Fruit fly (Drosophila melanogaster) whole organism, embryonic: ENCODE data around the gene CG13272.
A peak's percentile ranks its signal among the peaks of the same experiment; 100 is the strongest.

Source experiments
- Asciz ChIP-seq: fragments of 200-800 bp; sonication (Bioruptor generic); optimal IDR thresholded peaks from 2 replicates; lab custom pipeline; 2017; ENCODE audit warnings: missing biosample characterization, mild to moderate bottlenecking, missing genetic modification characterization, missing genetic modification reagents
- B-H1 ChIP-seq: fragments of 200-800 bp; sonication (Bioruptor generic); IDR thresholded peaks from 3 replicates; pipeline ENCODE4 v1.3.6; 2022; ENCODE audit warnings: missing biosample characterization, missing genetic modification characterization
- CG11723 ChIP-seq: fragments of 200-800 bp; sonication (Bioruptor generic); optimal IDR thresholded peaks from 2 replicates; lab custom pipeline; 2017; ENCODE audit warnings: missing biosample characterization, mild to moderate bottlenecking, missing genetic modification characterization
- CG12236 ChIP-seq: fragments of 200-800 bp; sonication (Bioruptor generic); optimal IDR thresholded peaks from 2 replicates; lab custom pipeline; 2016; ENCODE audit warnings: missing biosample characterization, missing genetic modification characterization
- CG1233 ChIP-seq: fragments of 200-800 bp; sonication (Bioruptor generic); optimal IDR thresholded peaks from 4 replicates; lab custom pipeline; 2018; ENCODE audit warnings: missing biosample characterization, mild to moderate bottlenecking, missing genetic modification characterization
- CG13775 ChIP-seq: fragments of 200-800 bp; sonication (Bioruptor generic); optimal IDR thresholded peaks from 3 replicates; lab custom pipeline; 2017; ENCODE audit warnings: missing biosample characterization, mild to moderate bottlenecking, missing genetic modification characterization
- CG15269 ChIP-seq: fragments of 200-800 bp; sonication (Bioruptor generic); optimal IDR thresholded peaks from 2 replicates; lab custom pipeline; 2018; ENCODE audit warnings: missing biosample characterization, mild to moderate bottlenecking, missing genetic modification characterization, moderate library complexity
- CG15514 ChIP-seq: fragments of 200-800 bp; sonication (Bioruptor generic); optimal IDR thresholded peaks from 3 replicates; lab custom pipeline; 2017; ENCODE audit warnings: missing biosample characterization, missing genetic modification characterization, mild to moderate bottlenecking, moderate library complexity, missing genetic modification reagents
- CG16813 ChIP-seq: fragments of 200-800 bp; sonication (Bioruptor generic); IDR thresholded peaks from 3 replicates; pipeline ENCODE4 v1.3.6; 2022; ENCODE audit warnings: missing biosample characterization, missing genetic modification characterization; ENCODE audit not compliant: partially characterized antibody
- CG2199 ChIP-seq: fragments of 200-800 bp; sonication (Bioruptor generic); IDR thresholded peaks from 3 replicates; pipeline ENCODE4 v1.3.6; 2022; ENCODE audit warnings: missing biosample characterization, missing genetic modification characterization
- CG2202 ChIP-seq: fragments of 200-800 bp; sonication (Bioruptor generic); optimal IDR thresholded peaks from 2 replicates; lab custom pipeline; 2018; ENCODE audit warnings: missing biosample characterization, mild to moderate bottlenecking, missing genetic modification characterization
- CG30403 ChIP-seq: fragments of 200-800 bp; sonication (Bioruptor generic); optimal IDR thresholded peaks from 3 replicates; lab custom pipeline; 2016; ENCODE audit warnings: missing biosample characterization, missing genetic modification characterization
- CG31441 ChIP-seq: fragments of 200-800 bp; sonication (Bioruptor generic); IDR thresholded peaks from 2 replicates; pipeline ENCODE4 v1.3.6; 2022; ENCODE audit warnings: missing biosample characterization, missing genetic modification characterization
- CG3163 ChIP-seq: fragments of 200-800 bp; sonication (Bioruptor generic); optimal IDR thresholded peaks from 3 replicates; lab custom pipeline; 2016; ENCODE audit warnings: missing biosample characterization, missing genetic modification characterization
- CG42726 ChIP-seq: fragments of 200-800 bp; sonication (Bioruptor generic); IDR thresholded peaks from 2 replicates; pipeline ENCODE4 v1.3.6; 2022; ENCODE audit warnings: missing biosample characterization, missing genetic modification characterization; ENCODE audit not compliant: partially characterized antibody
- CG4360 ChIP-seq: fragments of 200-800 bp; sonication (Bioruptor generic); IDR thresholded peaks from 2 replicates; pipeline ENCODE4 v1.3.6; 2022; ENCODE audit warnings: missing biosample characterization, missing genetic modification characterization
- CG4707 ChIP-seq: fragments of 200-800 bp; sonication (Bioruptor generic); optimal IDR thresholded peaks from 2 replicates; lab custom pipeline; 2018; ENCODE audit warnings: missing biosample characterization, mild to moderate bottlenecking, missing genetic modification characterization, moderate library complexity
- CG4854 ChIP-seq: fragments of 200-800 bp; sonication (Bioruptor generic); optimal IDR thresholded peaks from 2 replicates; lab custom pipeline; 2016; ENCODE audit warnings: missing biosample characterization, missing genetic modification characterization, inconsistent platforms
- CG8089 ChIP-seq: fragments of 200-800 bp; sonication (Bioruptor generic); optimal IDR thresholded peaks from 3 replicates; lab custom pipeline; 2016; ENCODE audit warnings: missing biosample characterization, missing genetic modification characterization
- CG8281 ChIP-seq: fragments of 200-800 bp; sonication (Bioruptor generic); optimal IDR thresholded peaks from 2 replicates; lab custom pipeline; 2018; ENCODE audit warnings: missing biosample characterization, mild to moderate bottlenecking, missing genetic modification characterization, moderate library complexity
- CG8359 ChIP-seq: fragments of 200-800 bp; sonication (Bioruptor generic); optimal IDR thresholded peaks from 2 replicates; lab custom pipeline; 2017; ENCODE audit warnings: missing biosample characterization, mild to moderate bottlenecking, missing genetic modification characterization, borderline replicate concordance
- CoRest ChIP-seq: fragments of 200-800 bp; sonication (Bioruptor generic); optimal IDR thresholded peaks from 3 replicates; lab custom pipeline; 2018; ENCODE audit warnings: missing biosample characterization, mild to moderate bottlenecking, missing genetic modification characterization, moderate library complexity
- CrebB ChIP-seq: fragments of 200-800 bp; sonication (Bioruptor generic); optimal IDR thresholded peaks from 3 replicates; lab custom pipeline; 2018; ENCODE audit warnings: missing biosample characterization, mild to moderate bottlenecking, missing genetic modification characterization
- Drgx ChIP-seq: fragments of 200-800 bp; sonication (Bioruptor generic); IDR thresholded peaks from 2 replicates; pipeline ENCODE4 v1.3.6; 2022; ENCODE audit warnings: missing biosample characterization, missing genetic modification characterization
- Hr51 ChIP-seq, 2 experiments: fragments of 200-800 bp; sonication (Bioruptor generic); optimal IDR thresholded peaks; 2 replicates in 1 of 2; 3 replicates in 1 of 2; lab custom pipeline; 2016 to 2018; ENCODE audit warnings: missing biosample characterization in 2 of 2, missing genetic modification characterization in 2 of 2, mild to moderate bottlenecking in 1 of 2, moderate library complexity in 1 of 2
- Optix ChIP-seq: fragments of 200-800 bp; sonication (Bioruptor generic); IDR thresholded peaks from 3 replicates; pipeline ENCODE4 v1.3.6; 2022; ENCODE audit warnings: missing biosample characterization, missing genetic modification characterization
- Pdp1 ChIP-seq, 2 experiments: fragments of 200-800 bp; sonication (Bioruptor generic); optimal IDR thresholded peaks; 3 replicates each; lab custom pipeline; 2016; ENCODE audit warnings: missing biosample characterization in 2 of 2, missing genetic modification characterization in 2 of 2, mild to moderate bottlenecking in 1 of 2, moderate library complexity in 1 of 2
- Sin3A ChIP-seq: fragments of >200 bp; optimal IDR thresholded peaks from 2 replicates; lab custom pipeline; 2018
- YL-1 ChIP-seq: fragments of 200-800 bp; sonication (Bioruptor generic); optimal IDR thresholded peaks from 3 replicates; lab custom pipeline; 2017; ENCODE audit warnings: missing biosample characterization, mild to moderate bottlenecking, missing genetic modification characterization
- amos ChIP-seq: fragments of 200-800 bp; sonication (Bioruptor generic); IDR thresholded peaks from 2 replicates; pipeline ENCODE4 v1.3.6; 2022; ENCODE audit warnings: missing biosample characterization, missing genetic modification characterization; ENCODE audit not compliant: partially characterized antibody
- ewg ChIP-seq: fragments of 200-800 bp; sonication (Bioruptor generic); optimal IDR thresholded peaks from 3 replicates; lab custom pipeline; 2017; ENCODE audit warnings: mild to moderate bottlenecking, missing biosample characterization, missing genetic modification reagents, missing genetic modification characterization
- exex ChIP-seq: fragments of 200-800 bp; sonication (Bioruptor generic); optimal IDR thresholded peaks from 4 replicates; lab custom pipeline; 2018; ENCODE audit warnings: missing biosample characterization, mild to moderate bottlenecking, missing genetic modification characterization, moderate library complexity
- ftz-f1 ChIP-seq: fragments of 200-800 bp; sonication (Bioruptor generic); optimal IDR thresholded peaks from 2 replicates; lab custom pipeline; 2016; ENCODE audit warnings: missing biosample characterization, missing genetic modification characterization
- hb ChIP-seq: fragments of 200-800 bp; sonication (Bioruptor generic); IDR thresholded peaks from 3 replicates; pipeline ENCODE4 v1.3.6; 2022; ENCODE audit warnings: missing biosample characterization, missing genetic modification characterization; ENCODE audit not compliant: partially characterized antibody
- lola ChIP-seq, 3 experiments: fragments of >200 bp in 2 of 3; fragments of 200-800 bp in 1 of 3; sonication (Bioruptor generic) in 1 of 3; optimal IDR thresholded peaks; 2 replicates each; lab custom pipeline; 2017 to 2019; ENCODE audit warnings: missing biosample characterization in 3 of 3, missing genetic modification characterization in 3 of 3, mild to moderate bottlenecking in 1 of 3, moderate library complexity in 1 of 3
- mld ChIP-seq: fragments of 200-800 bp; sonication (Bioruptor generic); IDR thresholded peaks from 3 replicates; pipeline ENCODE4 v1.3.6; 2022; ENCODE audit warnings: missing biosample characterization, missing genetic modification characterization; ENCODE audit not compliant: partially characterized antibody
- nerfin-2 ChIP-seq: fragments of 200-800 bp; sonication (Bioruptor generic); IDR thresholded peaks from 2 replicates; pipeline ENCODE4 v1.3.6; 2022; ENCODE audit warnings: missing biosample characterization, missing genetic modification characterization; ENCODE audit not compliant: partially characterized antibody
- prd ChIP-seq, 3 experiments: fragments of >200 bp in 2 of 3; fragments of 200-800 bp in 1 of 3; sonication (Bioruptor generic) in 1 of 3; optimal IDR thresholded peaks in 2 of 3; IDR thresholded peaks in 1 of 3; 2 replicates in 2 of 3; 3 replicates in 1 of 3; pipeline versions ENCODE4 v1.3.6 to Lab custom; 2017 to 2022; ENCODE audit warnings: missing biosample characterization in 1 of 3, missing genetic modification characterization in 1 of 3
- pum ChIP-seq: fragments of 200-800 bp; sonication (Bioruptor generic); optimal IDR thresholded peaks from 2 replicates; lab custom pipeline; 2016; ENCODE audit warnings: missing biosample characterization, missing genetic modification characterization
- ranshi ChIP-seq: fragments of 200-800 bp; sonication (Bioruptor generic); IDR thresholded peaks from 2 replicates; pipeline ENCODE4 v1.3.6; 2022; ENCODE audit warnings: missing biosample characterization, missing genetic modification characterization
- sc ChIP-seq, 3 experiments: fragments of >200 bp in 2 of 3; fragments of 200-800 bp in 1 of 3; sonication (Bioruptor generic) in 1 of 3; optimal IDR thresholded peaks; 2 replicates in 2 of 3; 3 replicates in 1 of 3; lab custom pipeline; 2017; ENCODE audit warnings: mild to moderate bottlenecking in 1 of 3, missing biosample characterization in 1 of 3, missing genetic modification characterization in 1 of 3, missing genetic modification reagents in 1 of 3
- slou ChIP-seq: fragments of 200-800 bp; sonication (Bioruptor generic); optimal IDR thresholded peaks from 3 replicates; lab custom pipeline; 2016; ENCODE audit warnings: missing biosample characterization, missing genetic modification characterization
- twi ChIP-seq: fragments of 200-800 bp; optimal IDR thresholded peaks from 2 replicates; lab custom pipeline; 2019; ENCODE audit warnings: missing biosample characterization, mild to moderate bottlenecking, missing genetic modification characterization, moderate library complexity
- unpg ChIP-seq: fragments of 200-800 bp; sonication (Bioruptor generic); optimal IDR thresholded peaks from 3 replicates; lab custom pipeline; 2018; ENCODE audit warnings: missing biosample characterization, mild to moderate bottlenecking, missing genetic modification characterization, moderate library complexity
- usp ChIP-seq: fragments of >200 bp; optimal IDR thresholded peaks from 2 replicates; lab custom pipeline; 2017; ENCODE audit warnings: missing biosample characterization, missing genetic modification characterization
- wor ChIP-seq: fragments of 200-800 bp; sonication (Bioruptor generic); IDR thresholded peaks from 2 replicates; pipeline ENCODE4 v1.3.6; 2022; ENCODE audit warnings: missing biosample characterization, missing genetic modification characterization

Gene CG13272

DNA sequence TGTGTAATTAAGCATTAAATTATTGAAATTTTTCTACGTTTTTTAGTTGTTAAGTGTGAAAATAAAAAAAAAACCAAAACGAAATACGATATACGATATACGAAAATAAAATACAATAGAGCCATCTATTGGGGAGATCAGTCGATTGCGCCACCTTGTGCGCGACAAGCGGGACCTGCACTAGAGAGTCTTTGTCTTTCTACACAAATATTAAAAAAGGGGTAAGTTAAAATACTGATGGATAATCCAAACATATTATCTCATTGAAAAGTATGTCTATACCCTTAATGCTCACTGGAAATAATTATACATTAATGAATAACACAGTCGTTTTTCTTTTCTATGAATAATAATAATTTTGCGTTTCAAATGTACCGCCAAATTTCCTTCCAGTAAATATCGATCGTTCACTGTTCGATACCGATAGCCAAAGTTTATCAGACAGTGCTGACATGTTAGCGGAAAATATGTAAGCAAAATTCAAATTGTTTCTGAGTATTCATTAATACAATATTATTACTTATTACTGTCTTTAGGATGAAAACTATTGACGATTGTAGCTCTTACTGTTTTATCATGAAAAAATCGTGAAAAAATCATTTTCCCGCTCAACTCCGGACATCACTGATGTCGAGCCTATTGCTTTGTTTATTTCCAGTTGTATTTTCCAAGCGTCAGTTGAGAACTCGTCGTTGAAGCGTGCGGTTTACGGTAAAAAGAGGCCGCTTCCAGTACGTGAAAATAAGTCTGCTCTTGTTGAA lies 11.5 kb downstream of the CG13272 start, which contains the start of gene mdy (continued):
- TF ChIP-seq YL-1 (peak; percentile 36), ftz-f1 (GFP tag; lab: Kevin White, UChicago) (no peak), ewg (GFP tag; lab: Kevin White, UChicago) (no peak), Sin3A (no peak), CG11723 (no peak), CG42726 (GFP tag; lab: Robert Waterston, UW) (0 out of 2 replicates have a peak, but pooled peaks have one; percentile 29), usp (GFP tag; lab: Kevin White, UChicago) (no peak), CG3163 (no peak), CrebB (tag; lab: Kevin White, UChicago) (no peak), Drgx (peak; percentile 57; the same call in 1 of the 2 replicates), hb (GFP tag; lab: Robert Waterston, UW) (0 out of 3 replicates have a peak, but pooled peaks have one; percentile 15), wor (no peak; the same call in 1 of the 2 replicates), CG13775 (GFP tag; lab: Kevin White, UChicago) (peak; percentile 71), CG16813 (GFP tag; lab: Robert Waterston, UW) (peak; percentile 52; the same call in 2 of the 3 replicates), CG8281 (peak; percentile 10), CG4360 (GFP tag; lab: Robert Waterston, UW) (peak; percentile 33), prd (optimal IDR thresholded peaks at IDR 0.05; lab: Kevin White, UChicago) (no peak), prd (GFP tag; IDR thresholded peaks at IDR 0.05; lab: Robert Waterston, UW) (peak; percentile 69), CG15514 (GFP tag; lab: Kevin White, UChicago) (peak; percentile 79), twi (tag; lab: Kevin White, UChicago) (no peak), B-H1 (GFP tag; lab: Robert Waterston, UW) (no peak), exex (no peak), Hr51 (GFP tag; optimal IDR thresholded peaks at IDR 0.05; lab: Kevin White, UChicago) (peak; percentile 45 to 53), CG12236 (GFP tag; lab: Kevin White, UChicago) (no peak), Asciz (GFP tag; lab: Kevin White, UChicago) (no peak), CG8089 (no peak), ranshi (GFP tag; lab: Robert Waterston, UW) (peak; percentile 74; the same call in 1 of the 2 replicates), lola (GFP tag; optimal IDR thresholded peaks at IDR 0.05; lab: Kevin White, UChicago) (peak in 1 of 3 experiments; percentile 62), CG30403 (GFP tag; lab: Kevin White, UChicago) (peak; percentile 79), CG2202 (tag; lab: Kevin White, UChicago) (no peak), CG4854 (GFP tag; lab: Kevin White, UChicago) (no peak), mld (0 out of 3 replicates have a peak, but pooled peaks have one; percentile 25), CG31441 (GFP tag; lab: Robert Waterston, UW) (peak; percentile 63), CG15269 (tag; lab: Kevin White, UChicago) (peak; percentile 45), slou (peak; percentile 29), pum (GFP tag; lab: Kevin White, UChicago) (peak; percentile 2), sc (optimal IDR thresholded peaks at IDR 0.05; lab: Kevin White, UChicago) (no peak), sc (GFP tag; optimal IDR thresholded peaks at IDR 0.05; lab: Kevin White, UChicago) (no peak), Pdp1 (GFP tag; optimal IDR thresholded peaks at IDR 0.05; lab: Kevin White, UChicago) (peak; percentile 46 to 58), CG8359 (no peak), CoRest (tag; lab: Kevin White, UChicago) (peak; percentile 75), nerfin-2 (GFP tag; lab: Robert Waterston, UW) (peak; percentile 44; the same call in 1 of the 2 replicates), unpg (peak; percentile 50), CG4707 (GFP tag; lab: Kevin White, UChicago) (no peak), amos (GFP tag; lab: Robert Waterston, UW) (no peak), Optix (GFP tag; lab: Robert Waterston, UW) (peak; percentile 26; the same call in 1 of the 3 replicates), CG1233 (GFP tag; lab: Kevin White, UChicago) (peak; percentile 2), CG2199 (GFP tag; lab: Robert Waterston, UW) (0 out of 3 replicates have a peak, but pooled peaks have one; percentile 61)
